Fruit fly (Drosophila melanogaster) whole organism, embryonic: ENCODE measurements around the gene Cby.

Experiments used
- Ada2b ChIP-seq: fragments of 200-800 bp; sonication (Bioruptor generic); IDR thresholded peaks from 2 replicates; pipeline ENCODE4 v1.3.6; 2022; ENCODE audit warnings: missing biosample characterization, missing genetic modification characterization
- Asciz ChIP-seq: fragments of 200-800 bp; sonication (Bioruptor generic); optimal IDR thresholded peaks from 2 replicates; lab custom pipeline; 2017; ENCODE audit warnings: missing biosample characterization, mild to moderate bottlenecking, missing genetic modification characterization, missing genetic modification reagents
- CG10147 ChIP-seq: fragments of 200-800 bp; sonication (Bioruptor generic); optimal IDR thresholded peaks from 2 replicates; lab custom pipeline; 2019; ENCODE audit warnings: missing biosample characterization, mild to moderate bottlenecking, missing genetic modification characterization, moderate library complexity
- CG10267 ChIP-seq: fragments of 200-800 bp; sonication (Bioruptor generic); optimal IDR thresholded peaks from 2 replicates; lab custom pipeline; 2018; ENCODE audit warnings: missing biosample characterization, mild to moderate bottlenecking, missing genetic modification characterization, moderate library complexity
- CG11504 ChIP-seq: fragments of 200-800 bp; sonication (Bioruptor generic); optimal IDR thresholded peaks from 3 replicates; lab custom pipeline; 2019; ENCODE audit warnings: missing biosample characterization, mild to moderate bottlenecking, missing genetic modification characterization, moderate library complexity
- CG12299 ChIP-seq: fragments of 200-800 bp; sonication (Bioruptor generic); optimal IDR thresholded peaks from 2 replicates; lab custom pipeline; 2018; ENCODE audit warnings: missing biosample characterization, mild to moderate bottlenecking, missing genetic modification characterization
- CG1233 ChIP-seq: fragments of 200-800 bp; sonication (Bioruptor generic); optimal IDR thresholded peaks from 4 replicates; lab custom pipeline; 2018; ENCODE audit warnings: missing biosample characterization, mild to moderate bottlenecking, missing genetic modification characterization
- CG12391 ChIP-seq: fragments of 200-800 bp; sonication (Bioruptor generic); optimal IDR thresholded peaks from 3 replicates; lab custom pipeline; 2018; ENCODE audit warnings: missing biosample characterization, mild to moderate bottlenecking, missing genetic modification characterization, moderate library complexity
- CG12659 ChIP-seq: fragments of 200-800 bp; sonication (Bioruptor generic); optimal IDR thresholded peaks from 3 replicates; lab custom pipeline; 2017; ENCODE audit warnings: mild to moderate bottlenecking, missing biosample characterization, missing genetic modification reagents, missing genetic modification characterization
- CG16779 ChIP-seq: fragments of 200-800 bp; sonication (Bioruptor generic); IDR thresholded peaks from 2 replicates; pipeline ENCODE4 v1.3.6; 2022; ENCODE audit warnings: missing biosample characterization, missing genetic modification characterization
- CG17829 ChIP-seq: fragments of 200-800 bp; optimal IDR thresholded peaks from 2 replicates; lab custom pipeline; 2019; ENCODE audit warnings: missing biosample characterization, mild to moderate bottlenecking, missing genetic modification characterization, moderate library complexity
- CG17912 ChIP-seq: fragments of 200-800 bp; sonication (Bioruptor generic); optimal IDR thresholded peaks from 2 replicates; lab custom pipeline; 2018; ENCODE audit warnings: missing biosample characterization, mild to moderate bottlenecking, missing genetic modification characterization
- CG1792 ChIP-seq: fragments of 200-800 bp; sonication (Bioruptor generic); optimal IDR thresholded peaks from 2 replicates; lab custom pipeline; 2016; ENCODE audit warnings: missing biosample characterization, missing genetic modification characterization
- CG18262 ChIP-seq: fragments of 200-800 bp; optimal IDR thresholded peaks from 3 replicates; lab custom pipeline; 2019; ENCODE audit warnings: missing biosample characterization, mild to moderate bottlenecking, missing genetic modification characterization, moderate library complexity
- CG2678 ChIP-seq: fragments of 200-800 bp; sonication (Bioruptor generic); optimal IDR thresholded peaks from 3 replicates; lab custom pipeline; 2019; ENCODE audit warnings: missing biosample characterization, mild to moderate bottlenecking, missing genetic modification characterization, moderate library complexity
- CG2712 ChIP-seq: fragments of 200-800 bp; optimal IDR thresholded peaks from 3 replicates; lab custom pipeline; 2019; ENCODE audit warnings: missing biosample characterization, mild to moderate bottlenecking, missing genetic modification characterization, moderate library complexity
- CG3281 ChIP-seq: fragments of 200-800 bp; sonication (Bioruptor generic); optimal IDR thresholded peaks from 3 replicates; lab custom pipeline; 2017; ENCODE audit warnings: missing biosample characterization, mild to moderate bottlenecking, missing genetic modification characterization
- CG3838 ChIP-seq: fragments of 200-800 bp; sonication (Bioruptor generic); optimal IDR thresholded peaks from 3 replicates; lab custom pipeline; 2016; ENCODE audit warnings: missing biosample characterization, missing genetic modification characterization
- CG4424 ChIP-seq: fragments of 200-800 bp; sonication (Bioruptor generic); optimal IDR thresholded peaks from 3 replicates; lab custom pipeline; 2016; ENCODE audit warnings: missing biosample characterization, missing genetic modification characterization
- CG6689 ChIP-seq: fragments of 200-800 bp; sonication (Bioruptor generic); IDR thresholded peaks from 2 replicates; pipeline ENCODE4 v1.3.6; 2022; ENCODE audit warnings: missing biosample characterization, missing genetic modification characterization
- CG8089 ChIP-seq: fragments of 200-800 bp; sonication (Bioruptor generic); optimal IDR thresholded peaks from 3 replicates; lab custom pipeline; 2016; ENCODE audit warnings: missing biosample characterization, missing genetic modification characterization
- CG8924 ChIP-seq: fragments of 200-800 bp; optimal IDR thresholded peaks from 3 replicates; lab custom pipeline; 2019; ENCODE audit warnings: missing biosample characterization, mild to moderate bottlenecking, missing genetic modification characterization, moderate library complexity
- CoRest ChIP-seq: fragments of 200-800 bp; sonication (Bioruptor generic); optimal IDR thresholded peaks from 3 replicates; lab custom pipeline; 2018; ENCODE audit warnings: missing biosample characterization, mild to moderate bottlenecking, missing genetic modification characterization, moderate library complexity
- D19A ChIP-seq: fragments of 200-800 bp; optimal IDR thresholded peaks from 3 replicates; lab custom pipeline; 2019; ENCODE audit warnings: missing biosample characterization, mild to moderate bottlenecking, missing genetic modification characterization, moderate library complexity
- Deaf1 ChIP-seq: fragments of 200-800 bp; optimal IDR thresholded peaks from 3 replicates; lab custom pipeline; 2019; ENCODE audit warnings: missing biosample characterization, mild to moderate bottlenecking, missing genetic modification characterization, moderate library complexity
- Drgx ChIP-seq: fragments of 200-800 bp; sonication (Bioruptor generic); IDR thresholded peaks from 2 replicates; pipeline ENCODE4 v1.3.6; 2022; ENCODE audit warnings: missing biosample characterization, missing genetic modification characterization
- Gsc ChIP-seq: fragments of 200-800 bp; sonication (Bioruptor generic); IDR thresholded peaks from 2 replicates; pipeline ENCODE4 v1.3.6; 2022; ENCODE audit warnings: missing biosample characterization, missing genetic modification characterization
- HHEX ChIP-seq: fragments of 200-800 bp; sonication (Bioruptor generic); optimal IDR thresholded peaks from 3 replicates; lab custom pipeline; 2017; ENCODE audit warnings: missing biosample characterization, mild to moderate bottlenecking, missing genetic modification characterization, missing genetic modification reagents
- Meics ChIP-seq: fragments of 200-800 bp; sonication (Bioruptor generic); optimal IDR thresholded peaks from 2 replicates; lab custom pipeline; 2017; ENCODE audit warnings: missing biosample characterization, mild to moderate bottlenecking, missing genetic modification characterization
- Oli ChIP-seq: fragments of 200-800 bp; sonication (Bioruptor generic); optimal IDR thresholded peaks from 2 replicates; lab custom pipeline; 2018; ENCODE audit warnings: missing biosample characterization, mild to moderate bottlenecking, missing genetic modification characterization, moderate library complexity
- Poxn ChIP-seq: fragments of 200-800 bp; sonication (Bioruptor generic); IDR thresholded peaks from 2 replicates; pipeline ENCODE4 v1.3.6; 2022; ENCODE audit warnings: missing biosample characterization, missing genetic modification characterization
- Sry-δ ChIP-seq: fragments of 200-800 bp; sonication (Bioruptor generic); optimal IDR thresholded peaks from 2 replicates; lab custom pipeline; 2016; ENCODE audit warnings: missing biosample characterization, missing genetic modification characterization
- TFAM ChIP-seq: fragments of 200-800 bp; sonication (Bioruptor generic); optimal IDR thresholded peaks from 2 replicates; lab custom pipeline; 2017; ENCODE audit warnings: missing biosample characterization, missing genetic modification characterization, inconsistent platforms
- bsh ChIP-seq, 2 experiments: fragments of 200-800 bp; sonication (Bioruptor generic); optimal IDR thresholded peaks; 2 replicates each; lab custom pipeline; 2017 to 2018; ENCODE audit warnings: mild to moderate bottlenecking in 2 of 2, missing biosample characterization in 2 of 2, missing genetic modification characterization in 2 of 2, moderate library complexity in 1 of 2
- cad ChIP-seq: fragments of >200 bp; optimal IDR thresholded peaks from 2 replicates; lab custom pipeline; 2017; ENCODE audit warnings: missing biosample characterization, missing genetic modification characterization
- da ChIP-seq: fragments of 200-800 bp; sonication (Bioruptor generic); optimal IDR thresholded peaks from 2 replicates; lab custom pipeline; 2016; ENCODE audit warnings: missing biosample characterization, missing genetic modification characterization
- dpn ChIP-seq, 2 experiments: fragments of 200-800 bp; sonication (Bioruptor generic); optimal IDR thresholded peaks; 3 replicates each; lab custom pipeline; 2016; ENCODE audit warnings: missing biosample characterization in 2 of 2, missing genetic modification characterization in 2 of 2
- ems ChIP-seq: fragments of 200-800 bp; sonication (Bioruptor generic); optimal IDR thresholded peaks from 3 replicates; lab custom pipeline; 2016; ENCODE audit warnings: missing biosample characterization, missing genetic modification characterization
- fd96Cb ChIP-seq: fragments of 200-800 bp; sonication (Bioruptor generic); optimal IDR thresholded peaks from 2 replicates; lab custom pipeline; 2018; ENCODE audit warnings: missing biosample characterization, mild to moderate bottlenecking, missing genetic modification characterization, moderate library complexity
- gem ChIP-seq: fragments of 200-800 bp; sonication (Bioruptor generic); optimal IDR thresholded peaks from 2 replicates; lab custom pipeline; 2019; ENCODE audit warnings: missing biosample characterization, mild to moderate bottlenecking, missing genetic modification characterization, moderate library complexity
- gsb-n ChIP-seq: fragments of 200-800 bp; sonication (Bioruptor generic); optimal IDR thresholded peaks from 3 replicates; lab custom pipeline; 2018; ENCODE audit warnings: missing biosample characterization, mild to moderate bottlenecking, missing genetic modification characterization
- kah ChIP-seq: fragments of 200-800 bp; sonication (Bioruptor generic); optimal IDR thresholded peaks from 2 replicates; lab custom pipeline; 2018; ENCODE audit warnings: missing biosample characterization, mild to moderate bottlenecking, missing genetic modification characterization
- lola ChIP-seq, 3 experiments: fragments of >200 bp in 2 of 3; fragments of 200-800 bp in 1 of 3; sonication (Bioruptor generic) in 1 of 3; optimal IDR thresholded peaks; 2 replicates each; lab custom pipeline; 2017 to 2019; ENCODE audit warnings: missing biosample characterization in 3 of 3, missing genetic modification characterization in 3 of 3, mild to moderate bottlenecking in 1 of 3, moderate library complexity in 1 of 3
- nmo ChIP-seq: fragments of 200-800 bp; sonication (Bioruptor generic); optimal IDR thresholded peaks from 2 replicates; lab custom pipeline; 2018; ENCODE audit warnings: missing biosample characterization, mild to moderate bottlenecking, missing genetic modification characterization, moderate library complexity
- odd ChIP-seq: fragments of 200-800 bp; sonication (Bioruptor generic); optimal IDR thresholded peaks from 2 replicates; lab custom pipeline; 2017; ENCODE audit warnings: missing biosample characterization, mild to moderate bottlenecking, missing genetic modification characterization
- pb ChIP-seq: fragments of 200-800 bp; sonication (Bioruptor generic); optimal IDR thresholded peaks from 3 replicates; lab custom pipeline; 2016; ENCODE audit warnings: missing biosample characterization, missing genetic modification characterization
- pnt ChIP-seq: fragments of 200-800 bp; sonication (Bioruptor generic); optimal IDR thresholded peaks from 3 replicates; lab custom pipeline; 2016; ENCODE audit warnings: missing biosample characterization, missing genetic modification characterization
- psq ChIP-seq: fragments of 200-800 bp; sonication (Bioruptor generic); optimal IDR thresholded peaks from 2 replicates; lab custom pipeline; 2017; ENCODE audit warnings: missing biosample characterization, missing genetic modification characterization
- sqz ChIP-seq: fragments of 200-800 bp; sonication (Bioruptor generic); optimal IDR thresholded peaks from 3 replicates; lab custom pipeline; 2018; ENCODE audit warnings: missing biosample characterization, mild to moderate bottlenecking, missing genetic modification characterization
- tio ChIP-seq: fragments of 200-800 bp; sonication (Bioruptor generic); optimal IDR thresholded peaks from 2 replicates; lab custom pipeline; 2017; ENCODE audit warnings: missing biosample characterization, missing genetic modification characterization, inconsistent platforms

Gene Cby

dm6 chr3R:21839636-21840035 is 28.2 kb upstream of the Cby start (continued):
- TF ChIP-seq Asciz (peak; percentile 47), fd96Cb (tag; lab: Kevin White, UChicago) (peak; percentile 19), HHEX (GFP tag; lab: Kevin White, UChicago) (peak; percentile 12), Oli (tag; lab: Kevin White, UChicago) (peak; percentile 11), CG10267 (tag; lab: Kevin White, UChicago) (peak; percentile 47), pnt (GFP tag; lab: Kevin White, UChicago) (no peak), Deaf1 (tag; lab: Kevin White, UChicago) (peak; percentile 10), Gsc (GFP tag; lab: Robert Waterston, UW) (no peak), CG10147 (GFP tag; lab: Kevin White, UChicago) (peak; percentile 37), kah (GFP tag; lab: Kevin White, UChicago) (peak; percentile 10), Drgx (GFP tag; lab: Robert Waterston, UW) (peak; percentile 37; the same call in 1 of the 2 replicates), gem (tag; lab: Kevin White, UChicago) (peak; percentile 64), Sry-δ (GFP tag; lab: Kevin White, UChicago) (no peak), CG12299 (tag; lab: Kevin White, UChicago) (no peak), TFAM (GFP tag; lab: Kevin White, UChicago) (no peak), gsb-n (tag; lab: Kevin White, UChicago) (peak; percentile 13), dpn (GFP tag; optimal IDR thresholded peaks at IDR 0.05; lab: Kevin White, UChicago) (no peak), D19A (peak; percentile 53), CG17912 (no peak), CG16779 (GFP tag; lab: Robert Waterston, UW) (no peak), Poxn (GFP tag; lab: Robert Waterston, UW) (no peak), nmo (GFP tag; lab: Kevin White, UChicago) (peak; percentile 20), CG2678 (peak; percentile 73), CG18262 (tag; lab: Kevin White, UChicago) (peak; percentile 63), odd (peak; percentile 15), CG17829 (tag; lab: Kevin White, UChicago) (peak; percentile 35), CG8924 (peak; percentile 66), Meics (GFP tag; lab: Kevin White, UChicago) (peak; percentile 33), da (GFP tag; lab: Kevin White, UChicago) (no peak), pb (GFP tag; lab: Kevin White, UChicago) (no peak), CG4424 (peak; percentile 30), CG1233 (GFP tag; lab: Kevin White, UChicago) (peak; percentile 34), CG2712 (tag; lab: Kevin White, UChicago) (peak; percentile 52), CG3281 (GFP tag; lab: Kevin White, UChicago) (peak; percentile 54), CoRest (tag; lab: Kevin White, UChicago) (peak; percentile 50), Ada2b (GFP tag; lab: Robert Waterston, UW) (no peak), tio (GFP tag; lab: Kevin White, UChicago) (no peak), CG6689 (GFP tag; lab: Robert Waterston, UW) (peak; percentile 35; the same call in 1 of the 2 replicates), bsh (GFP tag; optimal IDR thresholded peaks at IDR 0.05; lab: Kevin White, UChicago) (peak in 1 of 2 experiments; percentile 26), ems (GFP tag; lab: Kevin White, UChicago) (no peak), lola (GFP tag; optimal IDR thresholded peaks at IDR 0.05; lab: Kevin White, UChicago) (peak in 1 of 3 experiments; percentile 31), CG1792 (GFP tag; lab: Kevin White, UChicago) (no peak), CG8089 (no peak), psq (GFP tag; lab: Kevin White, UChicago) (no peak), CG3838 (GFP tag; lab: Kevin White, UChicago) (no peak), CG11504 (tag; lab: Kevin White, UChicago) (peak; percentile 75), sqz (GFP tag; lab: Kevin White, UChicago) (no peak), CG12659 (GFP tag; lab: Kevin White, UChicago) (peak; percentile 11), cad (GFP tag; lab: Kevin White, UChicago) (no peak), CG12391 (tag; lab: Kevin White, UChicago) (peak; percentile 38)
